Worm (Caenorhabditis elegans) whole organism, mixed stage, embryonic: ENCODE measurements around the gene gly-3.
A peak's percentile ranks its signal among the peaks of the same experiment; 100 is the strongest.
"Not testable (repeated sequence)": the region's sequence is repeated elsewhere in the genome, so short reads cannot be mapped to it uniquely, and the experiment has no call there.

Source experiments
- bed-3 ChIP-seq: fragments of 200-800 bp; sonication (Bioruptor generic); optimal IDR thresholded peaks from 3 replicates; lab custom pipeline; 2018; ENCODE audit warnings: mild to moderate bottlenecking, missing genetic modification characterization, moderate library complexity, missing compliant biosample characterization
- blmp-1 ChIP-seq: fragments of 150-350 bp; optimal IDR thresholded peaks from 2 replicates; lab custom pipeline; 2014; ENCODE audit warnings: missing biosample characterization, missing genetic modification characterization
- ceh-39 ChIP-seq: fragments of 150-350 bp; optimal IDR thresholded peaks from 2 replicates; lab custom pipeline; 2014; ENCODE audit warnings: missing biosample characterization, missing genetic modification characterization
- ceh-43 ChIP-seq: fragments of 200-800 bp; sonication (Bioruptor generic); optimal IDR thresholded peaks from 2 replicates; lab custom pipeline; 2018; ENCODE audit warnings: mild to moderate bottlenecking, missing genetic modification characterization, moderate library complexity, missing compliant biosample characterization
- ceh-83 ChIP-seq: fragments of 200-800 bp; sonication (Bioruptor generic); optimal IDR thresholded peaks from 2 replicates; lab custom pipeline; 2018; ENCODE audit warnings: mild to moderate bottlenecking, missing genetic modification characterization, missing compliant biosample characterization
- ces-1 ChIP-seq: fragments of 150-350 bp; optimal IDR thresholded peaks from 2 replicates; lab custom pipeline; 2014; ENCODE audit warnings: missing biosample characterization, missing genetic modification reagents, missing genetic modification characterization
- cnd-1 ChIP-seq: fragments of 200-800 bp; sonication (Bioruptor generic); optimal IDR thresholded peaks from 2 replicates; lab custom pipeline; 2018; ENCODE audit warnings: mild to moderate bottlenecking, missing genetic modification characterization, missing compliant biosample characterization
- drap-1 ChIP-seq: fragments of 200-800 bp; sonication (Bioruptor generic); optimal IDR thresholded peaks from 3 replicates; lab custom pipeline; 2018; ENCODE audit warnings: mild to moderate bottlenecking, missing genetic modification characterization, missing compliant biosample characterization
- elt-1 ChIP-seq: sonication (generic microtip); optimal IDR thresholded peaks from 2 replicates; lab custom pipeline; 2017; ENCODE audit warnings: missing genetic modification characterization, mild to moderate bottlenecking, missing compliant biosample characterization, antibody characterized with exemption, moderate library complexity, borderline replicate concordance; ENCODE audit not compliant: insufficient read depth
- elt-3 ChIP-seq: fragments of 150-350 bp; optimal IDR thresholded peaks from 2 replicates; lab custom pipeline; 2014; ENCODE audit warnings: missing biosample characterization, missing genetic modification characterization
- flh-1 ChIP-seq: fragments of 200-800 bp; sonication (Bioruptor generic); optimal IDR thresholded peaks from 2 replicates; lab custom pipeline; 2018; ENCODE audit warnings: mild to moderate bottlenecking, missing genetic modification characterization, moderate library complexity, missing compliant biosample characterization
- hlh-1 ChIP-seq: fragments of 150-350 bp; optimal IDR thresholded peaks from 2 replicates; lab custom pipeline; 2014; ENCODE audit warnings: missing biosample characterization, missing genetic modification reagents, missing genetic modification characterization
- lin-13 ChIP-seq: fragments of 150-350 bp; optimal IDR thresholded peaks from 2 replicates; lab custom pipeline; 2014; ENCODE audit warnings: missing biosample characterization, missing genetic modification characterization
- lsy-2 ChIP-seq: fragments of 150-350 bp; optimal IDR thresholded peaks from 2 replicates; lab custom pipeline; 2014; ENCODE audit warnings: missing biosample characterization, missing genetic modification characterization
- mep-1 ChIP-seq: fragments of 150-350 bp; optimal IDR thresholded peaks from 2 replicates; lab custom pipeline; 2017; ENCODE audit warnings: missing biosample characterization, missing genetic modification reagents, missing genetic modification characterization, inconsistent platforms
- mls-2 ChIP-seq: sonication (generic microtip); optimal IDR thresholded peaks from 2 replicates; lab custom pipeline; 2016; ENCODE audit warnings: mild to moderate bottlenecking, missing genetic modification characterization, moderate library complexity, missing compliant biosample characterization
- nhr-28 ChIP-seq: fragments of 150-350 bp; optimal IDR thresholded peaks from 2 replicates; lab custom pipeline; 2014; ENCODE audit warnings: missing biosample characterization, missing genetic modification characterization
- nhr-76 ChIP-seq: sonication (generic microtip); optimal IDR thresholded peaks from 2 replicates; lab custom pipeline; 2017; ENCODE audit warnings: missing biosample characterization, missing genetic modification characterization
- pha-4 ChIP-seq: fragments of 150-350 bp; optimal IDR thresholded peaks from 2 replicates; lab custom pipeline; 2018; ENCODE audit warnings: missing biosample characterization, missing genetic modification reagents, missing genetic modification characterization
- sem-2 ChIP-seq: fragments of 200-800 bp; sonication (Bioruptor generic); optimal IDR thresholded peaks from 2 replicates; lab custom pipeline; 2018; ENCODE audit warnings: mild to moderate bottlenecking, missing genetic modification characterization, missing compliant biosample characterization
- snpc-4 ChIP-seq: fragments of 150-350 bp; optimal IDR thresholded peaks from 2 replicates; lab custom pipeline; 2014; ENCODE audit warnings: missing biosample characterization, missing genetic modification characterization
- sptf-1 ChIP-seq: sonication (generic microtip); optimal IDR thresholded peaks from 2 replicates; lab custom pipeline; 2017; ENCODE audit warnings: mild to moderate bottlenecking, missing genetic modification characterization, moderate library complexity, missing compliant biosample characterization
- tbx-8 ChIP-seq: fragments of 200-800 bp; sonication (Bioruptor generic); optimal IDR thresholded peaks from 2 replicates; lab custom pipeline; 2018; ENCODE audit warnings: mild to moderate bottlenecking, missing genetic modification characterization, moderate library complexity, missing compliant biosample characterization
- unc-120 ChIP-seq: sonication (generic microtip); optimal IDR thresholded peaks from 2 replicates; lab custom pipeline; 2017; ENCODE audit warnings: missing genetic modification characterization, missing compliant biosample characterization; ENCODE audit not compliant: poor library complexity, severe bottlenecking
- unc-39 ChIP-seq: fragments of 150-350 bp; optimal IDR thresholded peaks from 2 replicates; lab custom pipeline; 2014; ENCODE audit warnings: missing biosample characterization, missing genetic modification characterization
- unc-62 ChIP-seq: fragments of 150-350 bp; optimal IDR thresholded peaks from 2 replicates; lab custom pipeline; 2014; ENCODE audit warnings: missing biosample characterization, missing genetic modification reagents, missing genetic modification characterization
- zip-8 ChIP-seq: fragments of 150-350 bp; optimal IDR thresholded peaks from 2 replicates; lab custom pipeline; 2014; ENCODE audit warnings: missing biosample characterization, missing genetic modification characterization
- ztf-11 ChIP-seq: fragments of 150-350 bp; optimal IDR thresholded peaks from 2 replicates; lab custom pipeline; 2014; ENCODE audit warnings: missing biosample characterization, missing genetic modification characterization

gly-3 gene

DNA sequence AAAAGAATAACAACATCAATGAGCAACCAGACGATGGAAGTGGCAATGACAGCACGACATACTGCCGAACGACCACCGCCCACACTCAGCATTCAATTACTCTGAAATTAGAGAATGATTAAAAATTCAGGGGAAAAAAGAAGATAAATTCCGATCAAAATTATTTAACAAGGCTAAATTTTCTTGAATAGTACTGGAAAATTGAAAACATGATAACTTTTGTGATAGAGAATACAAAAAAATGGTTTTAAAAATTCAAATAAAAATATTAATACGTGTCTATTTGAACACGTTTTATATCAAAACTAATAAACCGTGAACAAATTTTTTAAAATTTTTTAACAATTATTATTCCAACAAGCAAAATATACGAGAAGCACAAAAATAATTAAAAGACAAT is at the start of gene gly-3:
TSS of gene gly-3 (minus strand) at position 101 of the 400 bp plus-strand sequence.
- TF ChIP-seq lsy-2 (tag; lab: Kevin White, UChicago): no peak
- no peak for TF ChIP-seq ceh-39 (tag; lab: Kevin White, UChicago)
- no peak for TF ChIP-seq nhr-28

DNA sequence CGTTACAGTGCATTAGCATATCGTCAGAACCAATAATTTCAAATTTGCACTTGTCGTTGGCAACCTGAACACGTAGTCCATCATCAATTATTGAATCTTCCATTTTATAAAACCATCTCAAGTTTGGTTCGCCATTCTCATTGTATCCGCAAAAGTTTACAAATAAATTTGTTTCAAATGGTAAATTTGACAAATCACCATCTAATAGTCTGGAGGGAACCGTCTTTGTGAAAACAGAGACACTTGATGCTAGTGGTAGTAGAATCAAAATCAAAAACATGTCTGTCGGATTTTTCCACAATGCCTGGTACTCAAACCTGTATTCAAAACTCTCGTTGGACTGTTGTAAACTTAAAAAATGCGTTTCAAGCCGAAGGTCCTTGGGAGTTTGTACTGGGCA is 46.7 kb upstream of the gly-3 start, which contains the start of gene F54H12.2:
TSS of gene F54H12.2 (plus strand) at position 301 of the 400 bp plus-strand sequence.
- not testable (repeated sequence) for TF ChIP-seq unc-120 (tag; lab: Kevin White, UChicago); ceh-39 (tag; lab: Kevin White, UChicago); drap-1

DNA sequence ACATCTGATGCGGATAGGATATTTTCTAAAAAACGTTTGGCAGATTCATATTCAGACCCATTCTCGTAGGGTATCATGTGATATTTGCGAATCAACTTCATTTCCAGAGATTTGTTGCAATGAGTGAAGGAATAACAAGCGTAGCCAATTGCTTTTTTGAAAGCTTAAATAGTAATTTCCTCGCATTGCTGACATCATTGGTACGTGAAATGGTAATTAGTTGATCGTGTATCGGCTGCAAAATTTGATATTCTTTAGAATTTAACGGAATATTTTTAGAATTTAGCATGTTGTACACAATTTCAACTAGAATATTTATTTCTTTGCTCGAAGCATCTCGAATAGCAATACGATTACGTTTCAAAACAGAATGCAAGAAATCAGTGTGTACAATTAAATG is 45.1 kb upstream of the gly-3 start, which contains the start of gene F54H12.4:
TSS of gene F54H12.4 (minus strand) at position 101 of the 400 bp plus-strand sequence.
- not testable (repeated sequence) for TF ChIP-seq unc-62 (GFP tag; lab: Kevin White, UChicago); blmp-1; tbx-8 (GFP tag; lab: Kevin White, UChicago)

DNA sequence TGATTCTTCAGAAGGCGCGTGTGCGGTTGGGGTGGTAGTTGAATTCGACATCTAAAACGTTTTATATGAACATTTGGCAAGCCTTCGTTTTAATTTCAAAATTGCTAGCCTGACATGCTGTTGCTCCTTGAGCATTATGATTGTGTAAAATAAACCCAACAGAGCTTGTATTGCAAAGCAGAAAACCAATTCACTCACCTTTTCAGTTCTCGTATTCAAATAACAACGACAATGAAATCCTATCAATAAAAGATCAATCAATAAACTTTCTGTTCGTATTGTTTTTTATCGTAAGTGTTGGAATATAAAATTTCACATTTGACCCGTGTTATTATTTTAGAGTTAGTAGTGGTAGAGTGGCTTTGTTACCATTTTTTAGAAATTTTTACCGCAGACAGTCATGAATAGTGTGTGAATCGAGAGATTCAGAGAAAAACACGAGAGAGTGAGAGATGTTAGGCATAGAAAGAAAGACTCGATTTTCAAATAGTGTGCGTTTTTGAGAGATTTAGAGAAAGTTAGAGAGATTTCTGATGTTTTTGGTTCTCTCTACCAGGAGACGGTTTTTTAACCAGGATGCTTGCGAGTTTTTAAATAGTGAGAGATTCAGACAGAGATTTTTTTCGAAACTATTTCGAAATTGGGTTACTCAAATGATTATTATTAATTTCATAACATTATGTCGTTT is 41.5 kb upstream of the gly-3 start, which contains the start of gene F54H12.10:
TSS of gene F54H12.10 (minus strand) at position 51 of the 688 bp plus-strand sequence.
- TF ChIP-seq zip-8 (tag; lab: Kevin White, UChicago); unc-62 (GFP tag; lab: Kevin White, UChicago); pha-4 (tag; lab: Kevin White, UChicago): not testable (repeated sequence)

ce11 chrIII:7958085-7958484 is 40.5 kb upstream of the gly-3 start, which contains the start of gene C29E4.11:
TSS of gene C29E4.11 (minus strand) at chrIII:7958114.
- TF ChIP-seq ces-1 (GFP tag; lab: Kevin White, UChicago): peak; percentile 42
- no peak for TF ChIP-seq sptf-1 (tag; lab: Kevin White, UChicago)
- TF ChIP-seq pha-4 (tag; lab: Kevin White, UChicago): peak; percentile 33

DNA sequence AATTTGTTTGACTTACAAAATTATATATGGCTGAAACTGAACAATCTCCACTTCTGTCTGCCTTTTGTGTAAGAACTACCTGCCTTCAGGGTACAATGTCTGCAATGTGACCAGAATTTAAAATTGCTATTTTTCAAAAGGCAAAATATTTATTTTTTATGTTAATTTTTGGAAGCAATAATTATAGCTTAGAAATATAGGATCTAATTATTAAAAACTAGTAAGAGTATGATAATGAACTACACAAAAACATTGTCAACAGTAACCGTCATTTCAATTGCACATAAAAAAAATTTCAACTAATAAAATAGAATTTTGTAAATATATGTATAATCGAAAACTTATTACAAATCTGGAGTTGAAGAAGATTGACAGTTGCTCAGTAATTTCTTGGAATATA is 39.4 kb upstream of the gly-3 start, which contains the start of gene C29E4.9:
TSS of gene C29E4.9 (minus strand) at position 101 of the 400 bp plus-strand sequence.
- TF ChIP-seq drap-1 (no peak), ces-1 (GFP tag; lab: Kevin White, UChicago) (no peak)

DNA sequence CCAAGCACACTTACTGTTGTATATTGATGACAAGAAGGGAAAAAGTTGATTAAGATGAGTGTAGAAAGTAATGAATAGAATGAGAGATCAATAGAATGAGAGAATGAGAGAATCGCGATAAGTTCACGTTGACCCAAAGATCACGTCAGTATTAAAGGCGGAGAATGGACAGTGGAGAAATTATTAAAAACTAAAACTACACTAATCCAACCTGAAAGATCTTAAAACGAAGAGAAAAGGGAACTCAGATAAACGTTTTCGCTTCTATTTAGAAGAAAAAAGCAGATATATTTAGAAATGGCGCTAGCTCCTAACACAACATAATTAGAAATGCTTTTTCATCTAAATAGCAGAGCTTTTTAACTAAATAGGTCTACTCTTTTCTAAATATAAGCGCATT is 35.6 kb upstream of the gly-3 start, which contains the start of gene let-754:
TSS of gene let-754 (minus strand) at position 101 of the 400 bp plus-strand sequence.
- TF ChIP-seq hlh-1 (tag; lab: Kevin White, UChicago) (no peak), ceh-39 (tag; lab: Kevin White, UChicago) (no peak), blmp-1 (no peak), snpc-4 (tag; lab: Kevin White, UChicago) (no peak), zip-8 (tag; lab: Kevin White, UChicago) (no peak), lin-13 (tag; lab: Kevin White, UChicago) (no peak), pha-4 (tag; lab: Kevin White, UChicago) (no peak), unc-120 (tag; lab: Kevin White, UChicago) (no peak), unc-39 (tag; lab: Kevin White, UChicago) (no peak), bed-3 (GFP tag; lab: Kevin White, UChicago) (no peak), elt-3 (tag; lab: Kevin White, UChicago) (no peak), nhr-28 (no peak), elt-1 (tag; lab: Kevin White, UChicago) (no peak), unc-62 (GFP tag; lab: Kevin White, UChicago) (no peak), cnd-1 (tag; lab: Kevin White, UChicago) (no peak), nhr-76 (no peak)
- TF ChIP-seq, all 35 proteins: peak for 0

- TF ChIP-seq lsy-2 (tag; lab: Kevin White, UChicago) (peak; percentile 24), elt-1 (tag; lab: Kevin White, UChicago) (no peak), mls-2 (tag; lab: Kevin White, UChicago) (no peak), unc-39 (tag; lab: Kevin White, UChicago) (no peak), pha-4 (tag; lab: Kevin White, UChicago) (no peak), ceh-43 (GFP tag; lab: Kevin White, UChicago) (no peak), mep-1 (tag; lab: Kevin White, UChicago) (peak; percentile 14), sem-2 (no peak), lin-13 (tag; lab: Kevin White, UChicago) (no peak), ztf-11 (tag; lab: Kevin White, UChicago) (no peak), drap-1 (no peak), snpc-4 (tag; lab: Kevin White, UChicago) (no peak), nhr-76 (no peak), flh-1 (GFP tag; lab: Kevin White, UChicago) (no peak), cnd-1 (tag; lab: Kevin White, UChicago) (no peak), unc-62 (GFP tag; lab: Kevin White, UChicago) (no peak), ceh-83 (GFP tag; lab: Kevin White, UChicago) (no peak)
- TF ChIP-seq, all 35 proteins: peak for 2
Measured at ce11 chrIII:7952077-7952765, 34.7 kb upstream of the gly-3 start, which contains the start of gene C29E4.15. TSS of gene C29E4.15 (plus strand) at chrIII:7952623.
